Worm (Caenorhabditis elegans): Measurements from ENCODE around the gene npr-22.

npr-22 gene

DNA sequence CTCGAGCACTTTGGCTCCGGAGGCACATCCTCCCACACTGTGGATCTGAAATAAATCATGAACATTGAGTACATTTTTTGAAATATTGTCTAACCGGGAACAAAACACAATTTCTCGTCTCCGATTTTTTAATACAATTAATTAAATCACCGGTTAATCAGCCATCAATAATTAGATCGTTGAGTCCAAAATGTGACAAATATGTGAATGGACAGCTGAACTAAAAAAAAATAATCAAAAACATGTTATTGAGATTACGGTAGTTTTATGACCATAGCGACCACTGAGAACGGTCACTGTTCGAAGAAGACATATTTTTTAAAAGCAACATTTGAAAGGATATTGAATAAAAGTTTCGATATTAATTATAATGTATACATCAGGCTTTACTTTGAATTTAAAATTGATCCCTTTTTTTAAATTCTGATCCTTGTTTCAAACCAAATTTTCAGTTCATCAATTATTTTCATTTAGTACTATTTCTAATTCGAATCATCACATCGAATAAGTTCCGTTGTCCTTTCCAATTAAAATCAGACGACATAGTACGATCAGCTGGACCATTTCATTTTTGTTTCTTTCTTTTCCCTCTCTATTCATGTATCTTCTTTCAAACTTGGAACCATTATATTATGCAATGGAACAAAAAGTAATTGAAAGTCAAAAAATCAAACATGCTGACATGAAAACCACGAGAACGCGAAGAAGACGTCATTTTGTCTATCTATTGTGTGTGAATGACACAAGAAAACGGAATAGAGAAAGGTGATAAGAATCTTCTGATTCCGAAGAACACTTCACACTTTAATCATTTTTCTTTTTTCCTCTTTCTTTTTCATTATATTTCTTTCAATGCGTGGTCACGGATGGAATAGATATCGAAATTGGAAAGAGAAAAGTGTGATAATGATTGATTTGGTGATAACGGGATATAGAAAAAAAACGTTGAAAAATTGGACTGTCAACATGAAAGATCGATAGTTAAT lies 28.9 kb upstream of the npr-22 start:
- TF ChIP-seq W03F9.2 (tag; optimal IDR thresholded peaks at IDR 0.05) (peak; percentile 46), him-1 (tag; optimal IDR thresholded peaks at IDR 0.05) (no peak)

ce11 chrIV:8532024-8532423 lies 27.2 kb upstream of the npr-22 start:
- TF ChIP-seq him-1 (tag; optimal IDR thresholded peaks at IDR 0.05) = no peak
- no peak for TF ChIP-seq W03F9.2 (tag; optimal IDR thresholded peaks at IDR 0.05)
- no peak for TF ChIP-seq dao-5 (tag; optimal IDR thresholded peaks at IDR 0.05)

- TF ChIP-seq him-1 (tag; optimal IDR thresholded peaks at IDR 0.05) = no peak
- TF ChIP-seq dao-5 (tag; optimal IDR thresholded peaks at IDR 0.05) = no peak
- no peak for TF ChIP-seq W03F9.2 (tag; optimal IDR thresholded peaks at IDR 0.05)
These were observed 26.4 kb upstream of the npr-22 start for ce11 chrIV:8532796-8533195.

ce11 chrIV:8534189-8534588 lies 25.0 kb upstream of the npr-22 start:
- TF ChIP-seq W03F9.2 (tag; optimal IDR thresholded peaks at IDR 0.05) = no peak
- no peak for TF ChIP-seq dao-5 (tag; optimal IDR thresholded peaks at IDR 0.05)
- no peak for TF ChIP-seq him-1 (tag; optimal IDR thresholded peaks at IDR 0.05)

ce11 chrIV:8534997-8535414 lies 24.2 kb upstream of the npr-22 start:
- peak; percentile 23 for TF ChIP-seq W03F9.2 (tag; optimal IDR thresholded peaks at IDR 0.05)
- TF ChIP-seq dao-5 (tag; optimal IDR thresholded peaks at IDR 0.05) = no peak

- TF ChIP-seq him-1 (tag; optimal IDR thresholded peaks at IDR 0.05) = no peak
- TF ChIP-seq dao-5 (tag; optimal IDR thresholded peaks at IDR 0.05) = no peak
- TF ChIP-seq W03F9.2 (tag; optimal IDR thresholded peaks at IDR 0.05) = no peak
These were observed 23.3 kb upstream of the npr-22 start for ce11 chrIV:8535946-8536345.

DNA sequence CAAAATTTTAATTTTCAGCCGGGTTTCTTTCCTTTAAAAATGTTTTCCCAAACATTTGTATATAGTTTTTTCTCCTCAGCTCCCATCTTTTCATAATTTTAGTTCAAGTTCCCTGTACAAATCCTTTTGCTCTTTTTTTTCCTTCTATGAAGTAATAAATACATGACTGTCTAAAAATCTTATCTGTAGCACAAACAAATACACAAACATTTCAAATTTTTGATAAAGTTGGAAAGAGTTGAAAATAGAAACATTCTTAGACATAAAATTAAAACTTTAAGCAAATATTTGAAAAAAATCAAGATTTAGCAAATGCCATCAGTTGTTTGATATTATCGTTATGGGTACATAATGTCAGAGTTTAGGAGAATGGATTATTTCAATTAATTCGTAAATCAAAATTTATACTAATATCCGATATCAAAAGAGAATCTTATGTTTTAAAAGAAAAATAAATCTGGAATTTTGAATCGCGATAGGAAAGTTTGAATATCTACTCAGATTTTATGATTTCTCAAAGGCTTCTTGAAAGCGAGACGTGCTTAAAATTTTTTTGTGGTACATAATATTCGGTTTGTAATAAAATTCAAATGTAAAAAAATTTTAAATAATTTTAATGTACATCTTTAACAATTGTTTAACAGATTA lies 21.1 kb upstream of the npr-22 start:
- TF ChIP-seq dao-5 (tag; optimal IDR thresholded peaks at IDR 0.05) (no peak), him-1 (tag; optimal IDR thresholded peaks at IDR 0.05) (no peak), W03F9.2 (tag; optimal IDR thresholded peaks at IDR 0.05) (no peak)

DNA sequence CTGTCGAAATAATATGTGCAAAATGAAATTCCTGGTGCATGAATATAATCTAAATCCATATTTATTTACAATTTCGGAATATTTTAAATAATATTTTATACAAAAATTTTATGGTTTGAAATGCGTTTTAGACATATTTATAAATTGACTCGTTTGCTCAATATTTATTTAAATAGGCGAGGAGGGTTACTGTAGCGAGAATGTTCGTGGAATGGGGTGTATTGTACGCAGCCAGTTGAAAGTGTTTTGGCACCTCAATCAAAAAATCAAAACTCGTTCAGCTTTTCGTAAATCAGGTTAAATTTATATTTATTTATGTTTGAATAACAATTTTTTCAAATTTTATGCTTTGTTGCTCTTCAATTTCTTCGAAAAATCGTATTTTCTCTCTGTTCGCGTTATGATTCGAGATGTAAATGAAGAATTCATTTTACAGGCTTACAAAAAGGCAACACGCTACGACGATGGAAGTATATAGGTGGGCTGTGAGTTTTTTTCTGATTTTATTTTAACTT lies 20.5 kb upstream of the npr-22 start, which contains the start of gene hyl-1:
hyl-1 (plus strand) TSS at position 465 of the 515 bp plus-strand sequence.
- TF ChIP-seq him-1 (tag; optimal IDR thresholded peaks at IDR 0.05) = no peak
- no peak for TF ChIP-seq W03F9.2 (tag; optimal IDR thresholded peaks at IDR 0.05)
- TF ChIP-seq dao-5 (tag; optimal IDR thresholded peaks at IDR 0.05) = no peak

- TF ChIP-seq W03F9.2 (tag; optimal IDR thresholded peaks at IDR 0.05) = no peak
- TF ChIP-seq dao-5 (tag; optimal IDR thresholded peaks at IDR 0.05) = no peak
- no peak for TF ChIP-seq him-1 (tag; optimal IDR thresholded peaks at IDR 0.05)
These were observed 19.6 kb upstream of the npr-22 start for ce11 chrIV:8539645-8540044.

DNA sequence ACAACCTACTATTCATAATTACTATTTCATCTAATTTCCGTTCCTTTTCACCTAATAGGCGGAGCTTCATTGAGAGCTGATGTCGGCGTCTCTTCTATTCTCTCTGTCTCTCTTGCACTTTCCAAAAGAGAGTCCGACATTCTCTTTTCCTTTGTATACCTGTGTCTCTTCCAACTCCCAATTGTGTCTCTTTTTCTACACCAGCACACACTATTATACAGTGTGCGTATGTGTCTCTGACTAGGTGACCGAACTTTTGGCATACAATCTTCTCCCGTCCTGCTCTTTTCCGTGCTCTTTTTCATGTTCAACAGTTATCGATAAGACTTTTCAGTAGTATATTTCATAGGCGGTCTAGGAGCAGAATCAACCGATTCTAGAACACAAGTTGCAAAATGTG lies 19.0 kb upstream of the npr-22 start:
- no peak for TF ChIP-seq dao-5 (tag; optimal IDR thresholded peaks at IDR 0.05)
- TF ChIP-seq him-1 (tag; optimal IDR thresholded peaks at IDR 0.05) = no peak
- no peak for TF ChIP-seq W03F9.2 (tag; optimal IDR thresholded peaks at IDR 0.05)

DNA sequence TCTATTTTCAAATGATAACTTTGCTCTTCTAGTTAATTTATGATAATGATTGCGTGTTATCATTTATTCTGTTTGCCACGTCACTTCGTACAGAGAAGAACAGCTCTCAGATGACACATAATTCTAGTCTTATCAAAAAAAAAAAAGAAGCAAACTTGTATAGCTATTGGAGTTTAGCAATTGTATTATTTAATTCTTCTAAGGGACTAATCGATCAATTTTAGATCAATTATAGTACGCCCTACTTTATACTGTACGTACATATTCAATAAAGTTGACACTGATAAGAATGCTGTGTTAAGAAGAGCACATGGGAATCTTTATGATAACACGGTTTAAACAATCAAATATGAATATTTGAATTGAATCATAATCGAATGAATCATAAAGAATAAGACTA lies 17.0 kb upstream of the npr-22 start:
- TF ChIP-seq W03F9.2 (tag; optimal IDR thresholded peaks at IDR 0.05) (no peak), dao-5 (tag; optimal IDR thresholded peaks at IDR 0.05) (no peak), him-1 (tag; optimal IDR thresholded peaks at IDR 0.05) (no peak)

ce11 chrIV:8570253-8570652 lies 11.0 kb downstream of the npr-22 start, which contains the start of gene Y59H11AM.4:
Gene Y59H11AM.4, minus strand, starts transcription at chrIV:8570353.
- TF ChIP-seq W03F9.2 (tag; optimal IDR thresholded peaks at IDR 0.05) (no peak), dao-5 (tag; optimal IDR thresholded peaks at IDR 0.05) (no peak), him-1 (tag; optimal IDR thresholded peaks at IDR 0.05) (no peak)

ce11 chrIV:8570719-8571118 lies 11.5 kb downstream of the npr-22 start:
- TF ChIP-seq W03F9.2 (tag; optimal IDR thresholded peaks at IDR 0.05) = no peak

- no peak for TF ChIP-seq him-1 (tag; optimal IDR thresholded peaks at IDR 0.05)
- no peak for TF ChIP-seq W03F9.2 (tag; optimal IDR thresholded peaks at IDR 0.05)
- TF ChIP-seq dao-5 (tag; optimal IDR thresholded peaks at IDR 0.05) = no peak
These were observed 11.9 kb downstream of the npr-22 start, which contains the start of gene Y59H11AM.1 for ce11 chrIV:8571138-8571537. Gene Y59H11AM.1, plus strand, starts transcription at chrIV:8571438.
